5 worm cellular contexts compared by ENCODE assay signal in the genomic region with DNA sequence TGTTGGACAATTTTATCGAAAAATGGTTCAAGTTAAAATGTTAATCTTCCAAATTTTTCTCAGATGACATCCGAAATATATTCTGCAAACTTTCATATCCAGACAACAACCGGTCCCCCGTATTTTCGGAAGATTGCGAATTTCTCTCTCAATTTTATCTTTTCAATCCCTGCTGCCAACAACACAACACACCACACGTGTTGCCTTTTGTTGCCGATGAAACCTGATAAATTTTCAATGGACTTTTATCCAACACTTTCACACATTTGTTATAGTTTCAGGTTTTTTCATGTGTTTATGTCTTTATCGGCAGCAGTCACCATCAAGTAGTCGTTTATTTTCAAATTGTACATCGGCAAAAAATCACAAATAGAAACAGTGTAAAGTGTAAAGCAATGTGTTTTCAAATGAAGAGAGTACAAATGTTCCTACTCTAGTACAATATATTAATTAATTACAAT.
TF ChIP-seq lines count a peak whose summit lies in the region.

No protein-coding gene starts in this region.

TF ChIP-seq in whole organism, L1 larva, 84 proteins besides CTCF, POLR2A, EP300 and RAD21 (continued from another document):
- TF ChIP-seq efl-1 (optimal IDR thresholded peaks at IDR 0.05; lab: Kevin White, UChicago), result no peak
- no peak for TF ChIP-seq efl-1 (GFP tag; optimal IDR thresholded peaks at IDR 0.05 in 1 of 2; lab: Kevin White, UChicago)
- TF ChIP-seq mdl-1 (tag; optimal IDR thresholded peaks at IDR 0.05; lab: Kevin White, UChicago), result peak in 1 of 2 experiments; percentile 19

TF ChIP-seq in whole organism, L2 larva, 48 proteins besides CTCF, POLR2A, EP300 and RAD21 (continued from another document and continues in another):
- no peak for TF ChIP-seq ceh-82 (tag; optimal IDR thresholded peaks at IDR 0.05; lab: Kevin White, UChicago)
- TF ChIP-seq C34F6.9 (tag; optimal IDR thresholded peaks at IDR 0.05; lab: Kevin White, UChicago), result no peak
- TF ChIP-seq peb-1 (tag; optimal IDR thresholded peaks at IDR 0.05; lab: Kevin White, UChicago), result no peak
- no peak for TF ChIP-seq ztf-1 (GFP tag; conservative IDR thresholded peaks at IDR 0.05; lab: Robert Waterston, UW)
- no peak for TF ChIP-seq nhr-10 (tag; optimal IDR thresholded peaks at IDR 0.05; lab: Kevin White, UChicago)
- peak; percentile 40 for TF ChIP-seq Y55F3AM.14 (GFP tag; optimal IDR thresholded peaks at IDR 0.05; lab: Kevin White, UChicago)
- TF ChIP-seq nhr-21 (tag; optimal IDR thresholded peaks at IDR 0.05; lab: Kevin White, UChicago), result peak; percentile 48
- no peak for TF ChIP-seq nhr-237 (tag; optimal IDR thresholded peaks at IDR 0.05; lab: Kevin White, UChicago)
- TF ChIP-seq nhr-12 (tag; optimal IDR thresholded peaks at IDR 0.05; lab: Kevin White, UChicago), result no peak
- no peak for TF ChIP-seq ztf-11 (tag; optimal IDR thresholded peaks at IDR 0.05; lab: Kevin White, UChicago)
- no peak for TF ChIP-seq elt-1 (tag; optimal IDR thresholded peaks at IDR 0.05; lab: Kevin White, UChicago)
- no peak for TF ChIP-seq fos-1 (tag; optimal IDR thresholded peaks at IDR 0.05; lab: Kevin White, UChicago)
- no peak for TF ChIP-seq snpc-4 (tag; optimal IDR thresholded peaks at IDR 0.05; lab: Kevin White, UChicago)
- no peak for TF ChIP-seq alr-1 (tag; optimal IDR thresholded peaks at IDR 0.05; lab: Kevin White, UChicago)
- no peak for TF ChIP-seq nhr-25 (tag; optimal IDR thresholded peaks at IDR 0.05; lab: Kevin White, UChicago)
- TF ChIP-seq F13H6.1 (tag; optimal IDR thresholded peaks at IDR 0.05; lab: Kevin White, UChicago), result peak; percentile 11
- no peak for TF ChIP-seq lin-13 (GFP tag; optimal IDR thresholded peaks at IDR 0.05; lab: Kevin White, UChicago)
- no peak for TF ChIP-seq nhr-23 (tag; optimal IDR thresholded peaks at IDR 0.05; lab: Kevin White, UChicago)
- no peak for TF ChIP-seq skn-1 (tag; optimal IDR thresholded peaks at IDR 0.05; lab: Kevin White, UChicago)
- peak in 1 of 2 experiments; percentile 20 for TF ChIP-seq lsy-2 (tag; optimal IDR thresholded peaks at IDR 0.05; lab: Kevin White, UChicago)
- TF ChIP-seq unc-55 (GFP tag; optimal IDR thresholded peaks at IDR 0.05; lab: Kevin White, UChicago), result no peak
- no peak for TF ChIP-seq ceh-16 (tag; optimal IDR thresholded peaks at IDR 0.05; lab: Kevin White, UChicago)
- no peak for TF ChIP-seq nhr-77 (tag; optimal IDR thresholded peaks at IDR 0.05; lab: Kevin White, UChicago)
- TF ChIP-seq mdl-1 (tag; optimal IDR thresholded peaks at IDR 0.05; lab: Kevin White, UChicago), result no peak
- no peak for TF ChIP-seq blmp-1 (tag; optimal IDR thresholded peaks at IDR 0.05; lab: Kevin White, UChicago; ENCODE audit: insufficient read depth)
- TF ChIP-seq nhr-11 (tag; optimal IDR thresholded peaks at IDR 0.05; lab: Kevin White, UChicago), result no peak
- no peak for TF ChIP-seq sem-4 (tag; optimal IDR thresholded peaks at IDR 0.05; lab: Kevin White, UChicago)
- no peak for TF ChIP-seq dmd-4 (tag; optimal IDR thresholded peaks at IDR 0.05; lab: Kevin White, UChicago)
- TF ChIP-seq nhr-6 (tag; optimal IDR thresholded peaks at IDR 0.05; lab: Kevin White, UChicago), result no peak
- no peak for TF ChIP-seq mbf-1 (tag; optimal IDR thresholded peaks at IDR 0.05; lab: Kevin White, UChicago)
- no peak for TF ChIP-seq aly-2 (tag; optimal IDR thresholded peaks at IDR 0.05; lab: Kevin White, UChicago)
- no peak for TF ChIP-seq sma-3 (GFP tag; optimal IDR thresholded peaks at IDR 0.05; lab: Kevin White, UChicago)
- no peak for TF ChIP-seq unc-62 (GFP tag; optimal IDR thresholded peaks at IDR 0.05; lab: Kevin White, UChicago)

TF ChIP-seq in whole organism, L3 larva, 47 proteins besides CTCF, POLR2A, EP300 and RAD21 (continued from another document):
- peak; percentile 68 for TF ChIP-seq nhr-43 (tag; optimal IDR thresholded peaks at IDR 0.05; lab: Kevin White, UChicago; ENCODE audit: poor library complexity, severe bottlenecking)
- no peak for TF ChIP-seq elt-3 (tag; optimal IDR thresholded peaks at IDR 0.05; lab: Kevin White, UChicago)
- no peak for TF ChIP-seq eor-1 (tag; optimal IDR thresholded peaks at IDR 0.05; lab: Kevin White, UChicago)
- peak; percentile 2 for TF ChIP-seq lsy-12 (tag; optimal IDR thresholded peaks at IDR 0.05; lab: Kevin White, UChicago)
- peak; percentile 38 for TF ChIP-seq nfya-1 (tag; optimal IDR thresholded peaks at IDR 0.05; lab: Kevin White, UChicago; ENCODE audit: insufficient read depth)
- peak; percentile 53 for TF ChIP-seq elt-2 (tag; optimal IDR thresholded peaks at IDR 0.05; lab: Kevin White, UChicago)

TF ChIP-seq in whole organism, L4 larva, 104 proteins besides CTCF, POLR2A, EP300 and RAD21 (continued from another document):
- TF ChIP-seq unc-62 (GFP tag; optimal IDR thresholded peaks at IDR 0.05 in 1 of 2; lab: Kevin White, UChicago) (peak in 1 of 2 experiments; percentile 91), unc-62 (tag; optimal IDR thresholded peaks at IDR 0.05; lab: Kevin White, UChicago) (no peak), mep-1 (tag; optimal IDR thresholded peaks at IDR 0.05; lab: Kevin White, UChicago) (peak; percentile 48), lin-39 (tag; optimal IDR thresholded peaks at IDR 0.05; lab: Kevin White, UChicago) (no peak), F49E8.2 (tag; optimal IDR thresholded peaks at IDR 0.05; lab: Kevin White, UChicago; ENCODE audit: borderline replicate concordance) (no peak), daf-19 (GFP tag; conservative IDR thresholded peaks at IDR 0.05; lab: Robert Waterston, UW) (no peak), nhr-41 (GFP tag; IDR thresholded peaks at IDR 0.05; lab: Robert Waterston, UW) (peak; percentile 38; the same call in 1 of the 2 replicates), ceh-62 (tag; optimal IDR thresholded peaks at IDR 0.05; lab: Kevin White, UChicago) (no peak), dmd-8 (GFP tag; IDR thresholded peaks at IDR 0.05; lab: Robert Waterston, UW) (no peak), nhr-102 (tag; optimal IDR thresholded peaks at IDR 0.05; lab: Kevin White, UChicago) (peak; percentile 38), aha-1 (tag; lab: Kevin White, UChicago) (no peak), dve-1 (tag; optimal IDR thresholded peaks at IDR 0.05; lab: Kevin White, UChicago; ENCODE audit: insufficient read depth) (peak; percentile 65), nhr-28 (tag; optimal IDR thresholded peaks at IDR 0.05; lab: Kevin White, UChicago) (peak; percentile 18), madf-5 (GFP tag; IDR thresholded peaks at IDR 0.05; lab: Robert Waterston, UW) (no peak), zip-2 (tag; optimal IDR thresholded peaks at IDR 0.05; lab: Kevin White, UChicago) (peak; percentile 23), nhr-77 (tag; optimal IDR thresholded peaks at IDR 0.05; lab: Kevin White, UChicago) (peak; percentile 37), zip-11 (GFP tag; IDR thresholded peaks at IDR 0.05; lab: Robert Waterston, UW) (no peak), mxl-3 (GFP tag; optimal IDR thresholded peaks at IDR 0.05; lab: Kevin White, UChicago) (peak; percentile 70), dmd-6 (GFP tag; IDR thresholded peaks at IDR 0.05; lab: Robert Waterston, UW) (peak; percentile 26; the same call in 1 of the 2 replicates), mes-2 (tag; optimal IDR thresholded peaks at IDR 0.05; lab: Kevin White, UChicago; ENCODE audit: poor library complexity, severe bottlenecking) (peak; percentile 52), hlh-30 (tag; optimal IDR thresholded peaks at IDR 0.05; lab: Kevin White, UChicago; ENCODE audit: insufficient read depth) (peak; percentile 44), arid-1 (GFP tag; conservative IDR thresholded peaks at IDR 0.05; lab: Robert Waterston, UW) (no peak), nhr-10 (tag; optimal IDR thresholded peaks at IDR 0.05; lab: Kevin White, UChicago) (peak; percentile 40), hlh-11 (tag; optimal IDR thresholded peaks at IDR 0.05; lab: Kevin White, UChicago) (peak; percentile 45), lim-7 (GFP tag; IDR thresholded peaks at IDR 0.05; lab: Robert Waterston, UW) (0 out of 2 replicates have a peak, but pooled peaks have one; percentile 54), ces-1 (GFP tag; optimal IDR thresholded peaks at IDR 0.05; lab: Kevin White, UChicago) (no peak), T20F7.1 (GFP tag; optimal IDR thresholded peaks at IDR 0.05; lab: Kevin White, UChicago) (peak; percentile 52), F26F4.8 (GFP tag; conservative IDR thresholded peaks at IDR 0.05; lab: Robert Waterston, UW) (no peak), ceh-20 (GFP tag; IDR thresholded peaks at IDR 0.05; lab: Robert Waterston, UW) (0 out of 2 replicates have a peak, but pooled peaks have one; percentile 35), snpc-4 (tag; optimal IDR thresholded peaks at IDR 0.05; lab: Kevin White, UChicago) (no peak), snpc-1.2 (GFP tag; IDR thresholded peaks at IDR 0.05; lab: Robert Waterston, UW) (no peak), nhr-42 (GFP tag; IDR thresholded peaks at IDR 0.05; lab: Robert Waterston, UW) (peak; percentile 14; the same call in 1 of the 2 replicates), pqm-1 (tag; optimal IDR thresholded peaks at IDR 0.05; lab: Kevin White, UChicago) (peak; percentile 19), cey-2 (tag; optimal IDR thresholded peaks at IDR 0.05; lab: Kevin White, UChicago; ENCODE audit: borderline replicate concordance, insufficient read depth) (no peak), mxl-2 (GFP tag; conservative IDR thresholded peaks at IDR 0.05; lab: Robert Waterston, UW) (0 out of 2 replicates have a peak, but pooled peaks have one; percentile 2), hmg-1.1 (GFP tag; IDR thresholded peaks at IDR 0.05; lab: Robert Waterston, UW) (0 out of 2 replicates have a peak, but pooled peaks have one; percentile 7), R02D3.7 (tag; optimal IDR thresholded peaks at IDR 0.05; lab: Kevin White, UChicago) (no peak), php-3 (GFP tag; IDR thresholded peaks at IDR 0.05; lab: Robert Waterston, UW) (peak; percentile 57; the same call in 1 of the 2 replicates), zfp-3 (GFP tag; conservative IDR thresholded peaks at IDR 0.05; lab: Robert Waterston, UW) (peak; percentile 72)
TF ChIP-seq in whole organism, L4 larva: peak in this region for 28.

TF ChIP-seq in whole organism, young adult, 124 proteins besides CTCF, POLR2A, EP300 and RAD21 (continued from another document):
- TF ChIP-seq ZK185.1 (tag; optimal IDR thresholded peaks at IDR 0.05; lab: Kevin White, UChicago; ENCODE audit: poor library complexity, severe bottlenecking) (no peak), somi-1 (GFP tag; optimal IDR thresholded peaks at IDR 0.05; lab: Kevin White, UChicago) (peak; percentile 25), ztf-6 (GFP tag; IDR thresholded peaks at IDR 0.05; lab: Robert Waterston, UW) (no peak), die-1 (tag; optimal IDR thresholded peaks at IDR 0.05; lab: Kevin White, UChicago) (no peak), ceh-27 (GFP tag; optimal IDR thresholded peaks at IDR 0.05; lab: Kevin White, UChicago) (no peak), mel-28 (tag; optimal IDR thresholded peaks at IDR 0.05; lab: Kevin White, UChicago; ENCODE audit: borderline replicate concordance) (no peak), repo-1 (tag; optimal IDR thresholded peaks at IDR 0.05; lab: Kevin White, UChicago) (peak; percentile 89), tbp1 (GFP tag; optimal IDR thresholded peaks at IDR 0.05; lab: Kevin White, UChicago) (peak; percentile 49), B0336.3 (GFP tag; IDR thresholded peaks at IDR 0.05; lab: Robert Waterston, UW) (peak; percentile 86), tlf-1 (GFP tag; optimal IDR thresholded peaks at IDR 0.05; lab: Kevin White, UChicago) (peak; percentile 49), dox-1 (GFP tag; IDR thresholded peaks at IDR 0.05; lab: Robert Waterston, UW) (peak; percentile 65), F39B2.1 (GFP tag; IDR thresholded peaks at IDR 0.05; lab: Robert Waterston, UW) (no peak), F57A8.1 (GFP tag; optimal IDR thresholded peaks at IDR 0.05; lab: Kevin White, UChicago) (no peak), chd-7 (tag; optimal IDR thresholded peaks at IDR 0.05; lab: Kevin White, UChicago) (peak; percentile 46), pbrm-1 (GFP tag; IDR thresholded peaks at IDR 0.05; lab: Robert Waterston, UW) (0 out of 2 replicates have a peak, but pooled peaks have one; percentile 37), K11D2.4 (GFP tag; IDR thresholded peaks at IDR 0.05; lab: Robert Waterston, UW) (0 out of 2 replicates have a peak, but pooled peaks have one; percentile 10), hlh-26 (GFP tag; conservative IDR thresholded peaks at IDR 0.05; lab: Robert Waterston, UW) (no peak), hsf-1 (GFP tag; IDR thresholded peaks at IDR 0.05; lab: Robert Waterston, UW) (no peak), madf-6 (GFP tag; IDR thresholded peaks at IDR 0.05; lab: Robert Waterston, UW) (no peak), F22D6.2 (tag; optimal IDR thresholded peaks at IDR 0.05; lab: Kevin White, UChicago) (no peak), Y56A3A.18 (GFP tag; IDR thresholded peaks at IDR 0.05; lab: Robert Waterston, UW) (no peak), lir-1 (GFP tag; conservative IDR thresholded peaks at IDR 0.05; lab: Robert Waterston, UW) (0 out of 2 replicates have a peak, but pooled peaks have one; percentile 46), ztf-26 (tag; optimal IDR thresholded peaks at IDR 0.05; lab: Kevin White, UChicago) (peak; percentile 24), egrh-3 (GFP tag; IDR thresholded peaks at IDR 0.05; lab: Robert Waterston, UW) (no peak), ceh-40 (GFP tag; IDR thresholded peaks at IDR 0.05; lab: Robert Waterston, UW) (no peak), B0019.2 (GFP tag; conservative IDR thresholded peaks at IDR 0.05; lab: Robert Waterston, UW) (no peak), mcd-1 (GFP tag; IDR thresholded peaks at IDR 0.05; lab: Robert Waterston, UW) (no peak), gei-17 (GFP tag; optimal IDR thresholded peaks at IDR 0.05; lab: Kevin White, UChicago) (peak; percentile 38), ztf-25 (GFP tag; IDR thresholded peaks at IDR 0.05; lab: Robert Waterston, UW) (0 out of 2 replicates have a peak, but pooled peaks have one; percentile 15), F37B4.10 (GFP tag; IDR thresholded peaks at IDR 0.05; lab: Robert Waterston, UW) (no peak), rpc-1 (optimal IDR thresholded peaks at IDR 0.05; lab: Kevin White, UChicago) (no peak), rpc-1 (tag; optimal IDR thresholded peaks at IDR 0.05; lab: Kevin White, UChicago) (no peak), ama-1 (optimal IDR thresholded peaks at IDR 0.05; lab: Kevin White, UChicago) (peak; percentile 46), ama-1 (GFP tag; optimal IDR thresholded peaks at IDR 0.05; lab: Kevin White, UChicago) (no peak), nhr-90 (tag; optimal IDR thresholded peaks at IDR 0.05; lab: Kevin White, UChicago) (peak; percentile 18)
